Fruit fly (Drosophila melanogaster) whole organism, embryonic: ENCODE results near the gene CG31924.

Experiments
- CG10654 ChIP-seq: fragments of 200-800 bp; sonication (Bioruptor generic); optimal IDR thresholded peaks from 2 replicates; lab custom pipeline; 2016; ENCODE audit warnings: missing biosample characterization, missing genetic modification characterization
- CG11398 ChIP-seq: fragments of 200-800 bp; sonication (Bioruptor generic); optimal IDR thresholded peaks from 2 replicates; lab custom pipeline; 2016; ENCODE audit warnings: missing biosample characterization, missing genetic modification characterization
- CG14965 ChIP-seq: fragments of 200-800 bp; sonication (Bioruptor generic); optimal IDR thresholded peaks from 2 replicates; lab custom pipeline; 2016; ENCODE audit warnings: missing biosample characterization, missing genetic modification characterization, borderline replicate concordance
- CG3726 ChIP-seq: fragments of 200-800 bp; sonication (Bioruptor generic); IDR thresholded peaks from 3 replicates; pipeline ENCODE4, ENCODE4 v1.3.6; 2022; ENCODE audit warnings: missing biosample characterization, missing genetic modification characterization
- CG6254 ChIP-seq: fragments of 200-800 bp; sonication (Bioruptor generic); optimal IDR thresholded peaks from 3 replicates; lab custom pipeline; 2017; ENCODE audit warnings: mild to moderate bottlenecking, missing biosample characterization, missing genetic modification reagents, missing genetic modification characterization
- ac ChIP-seq: fragments of 200-800 bp; sonication (Bioruptor generic); optimal IDR thresholded peaks from 3 replicates; lab custom pipeline; 2017; ENCODE audit warnings: missing biosample characterization, mild to moderate bottlenecking, missing genetic modification characterization
- ash1 ChIP-seq: fragments of 200-800 bp; sonication (Bioruptor generic); optimal IDR thresholded peaks from 2 replicates; lab custom pipeline; 2018; ENCODE audit warnings: missing biosample characterization, mild to moderate bottlenecking, missing genetic modification characterization
- gt ChIP-seq: fragments of 200-800 bp; sonication (Bioruptor generic); IDR thresholded peaks from 2 replicates; pipeline ENCODE4 v1.3.6; 2022; ENCODE audit warnings: missing biosample characterization, missing genetic modification characterization
- pita ChIP-seq: fragments of 200-800 bp; sonication (Bioruptor generic); optimal IDR thresholded peaks from 2 replicates; lab custom pipeline; 2017; ENCODE audit warnings: missing biosample characterization, mild to moderate bottlenecking, missing genetic modification characterization

- TF ChIP-seq CG6254 (GFP tag; lab: Kevin White, UChicago) (no peak), pita (no peak), CG10654 (no peak), gt (no peak), ac (GFP tag; lab: Kevin White, UChicago) (no peak), CG3726 (no peak), CG11398 (GFP tag; lab: Kevin White, UChicago) (no peak), CG14965 (GFP tag; lab: Kevin White, UChicago) (no peak), ash1 (no peak)
Observed at dm6 chr2L:1341995-1342394, 12.7 kb downstream of the CG31924 start, which contains the start of gene CG33923.
